Worm (Caenorhabditis elegans) whole organism, mixed stage, embryonic: Measurements from ENCODE around the gene T07F12.1.

Source experiments
- blmp-1 ChIP-seq: fragments of 150-350 bp; optimal IDR thresholded peaks from 2 replicates; lab custom pipeline; 2014; ENCODE audit warnings: missing biosample characterization, missing genetic modification characterization
- ceh-83 ChIP-seq: fragments of 200-800 bp; sonication (Bioruptor generic); optimal IDR thresholded peaks from 2 replicates; lab custom pipeline; 2018; ENCODE audit warnings: mild to moderate bottlenecking, missing genetic modification characterization, missing compliant biosample characterization
- elt-1 ChIP-seq: sonication (generic microtip); optimal IDR thresholded peaks from 2 replicates; lab custom pipeline; 2017; ENCODE audit warnings: missing genetic modification characterization, mild to moderate bottlenecking, missing compliant biosample characterization, antibody characterized with exemption, moderate library complexity, borderline replicate concordance; ENCODE audit not compliant: insufficient read depth
- elt-3 ChIP-seq: fragments of 150-350 bp; optimal IDR thresholded peaks from 2 replicates; lab custom pipeline; 2014; ENCODE audit warnings: missing biosample characterization, missing genetic modification characterization
- lin-13 ChIP-seq: fragments of 150-350 bp; optimal IDR thresholded peaks from 2 replicates; lab custom pipeline; 2014; ENCODE audit warnings: missing biosample characterization, missing genetic modification characterization
- mls-2 ChIP-seq: sonication (generic microtip); optimal IDR thresholded peaks from 2 replicates; lab custom pipeline; 2016; ENCODE audit warnings: mild to moderate bottlenecking, missing genetic modification characterization, moderate library complexity, missing compliant biosample characterization
- nhr-237 ChIP-seq: fragments of 150-350 bp; optimal IDR thresholded peaks from 2 replicates; lab custom pipeline; 2014; ENCODE audit warnings: missing biosample characterization, missing genetic modification characterization
- nhr-28 ChIP-seq: fragments of 150-350 bp; optimal IDR thresholded peaks from 2 replicates; lab custom pipeline; 2014; ENCODE audit warnings: missing biosample characterization, missing genetic modification characterization
- pha-4 ChIP-seq: fragments of 150-350 bp; optimal IDR thresholded peaks from 2 replicates; lab custom pipeline; 2018; ENCODE audit warnings: missing biosample characterization, missing genetic modification reagents, missing genetic modification characterization
- snpc-4 ChIP-seq: fragments of 150-350 bp; optimal IDR thresholded peaks from 2 replicates; lab custom pipeline; 2014; ENCODE audit warnings: missing biosample characterization, missing genetic modification characterization
- unc-62 ChIP-seq: fragments of 150-350 bp; optimal IDR thresholded peaks from 2 replicates; lab custom pipeline; 2014; ENCODE audit warnings: missing biosample characterization, missing genetic modification reagents, missing genetic modification characterization
- ztf-11 ChIP-seq: fragments of 150-350 bp; optimal IDR thresholded peaks from 2 replicates; lab custom pipeline; 2014; ENCODE audit warnings: missing biosample characterization, missing genetic modification characterization

DNA sequence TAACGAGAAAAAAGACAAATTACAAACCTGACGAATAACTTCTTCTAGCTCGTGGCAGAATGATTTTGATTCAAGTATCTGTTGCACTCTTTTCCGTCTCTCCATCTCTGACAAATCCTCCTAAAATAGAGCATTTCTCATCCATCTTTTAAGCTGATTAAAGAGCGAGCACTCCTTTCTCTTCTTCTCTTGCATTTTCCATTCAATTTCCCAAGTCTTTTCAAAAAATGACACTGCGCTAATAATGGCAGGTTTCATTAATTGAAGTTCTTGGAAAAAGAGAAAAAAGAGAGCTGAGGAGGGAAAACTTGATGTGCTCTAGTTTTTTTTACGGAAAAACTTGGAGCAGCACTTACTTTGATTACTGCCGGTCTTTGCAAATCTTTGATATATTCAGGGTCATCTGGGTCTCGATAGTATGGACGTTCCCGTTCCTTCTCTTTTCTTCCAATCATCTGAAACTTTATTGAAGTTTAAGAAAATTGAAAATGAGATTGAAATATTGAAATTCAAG is 34.2 kb upstream of the T07F12.1 start, which contains the start of gene add-1:
- TF ChIP-seq elt-3 (tag; lab: Kevin White, UChicago) = no peak
- no peak for TF ChIP-seq snpc-4 (tag; lab: Kevin White, UChicago)
- TF ChIP-seq mls-2 (tag; lab: Kevin White, UChicago) = no peak
- no peak for TF ChIP-seq ztf-11
- TF ChIP-seq elt-1 (tag; lab: Kevin White, UChicago) = no peak
- no peak for TF ChIP-seq lin-13 (tag; lab: Kevin White, UChicago)
- TF ChIP-seq pha-4 = no peak
- no peak for TF ChIP-seq blmp-1 (tag; lab: Kevin White, UChicago)
- no peak for TF ChIP-seq nhr-28 (tag; lab: Kevin White, UChicago)
- no peak for TF ChIP-seq ceh-83 (GFP tag; lab: Kevin White, UChicago)
- TF ChIP-seq nhr-237 (tag; lab: Kevin White, UChicago) = no peak
- TF ChIP-seq unc-62 (GFP tag; lab: Kevin White, UChicago) = no peak
